Fruit fly (Drosophila melanogaster): Measurements from ENCODE around the gene chas.
A peak's percentile ranks its signal among the peaks of the same experiment; 100 is the strongest.

chas gene

dm6 chrX:17696637-17697036, 1.9 kb downstream of the chas start (continued):
- TF ChIP-seq sob (GFP tag; IDR thresholded peaks at IDR 0.05) = peak; percentile 76
- no peak for TF ChIP-seq YL-1 (GFP tag; optimal IDR thresholded peaks at IDR 0.05)
- peak; percentile 85 for TF ChIP-seq slbo (GFP tag; IDR thresholded peaks at IDR 0.05)
- peak; percentile 32 for TF ChIP-seq CG17359 (tag; optimal IDR thresholded peaks at IDR 0.05)
- no peak for TF ChIP-seq CG16813 (GFP tag; IDR thresholded peaks at IDR 0.05; ENCODE audit: partially characterized antibody)
- peak; percentile 77 for TF ChIP-seq vvl (GFP tag; IDR thresholded peaks at IDR 0.05)
- no peak for TF ChIP-seq Sry-δ (GFP tag; optimal IDR thresholded peaks at IDR 0.05)
- TF ChIP-seq CG10565 (GFP tag; optimal IDR thresholded peaks at IDR 0.05) = no peak
- TF ChIP-seq CG7357 (GFP tag; IDR thresholded peaks at IDR 0.05) = 0 out of 3 replicates have a peak, but pooled peaks have one; percentile 40
- peak; percentile 32; the same call in 1 of the 3 replicates for TF ChIP-seq Mrtf (GFP tag; IDR thresholded peaks at IDR 0.05)
- TF ChIP-seq CG15073 (GFP tag; optimal IDR thresholded peaks at IDR 0.05) = no peak
- no peak for TF ChIP-seq CG11560 (tag; IDR thresholded peaks at IDR 0.05)
- 0 out of 2 replicates have a peak, but pooled peaks have one; percentile 47 for TF ChIP-seq CG43689 (GFP tag; IDR thresholded peaks at IDR 0.05)
- TF ChIP-seq cg (GFP tag; optimal IDR thresholded peaks at IDR 0.05) = no peak
- TF ChIP-seq Atf6 (GFP tag; IDR thresholded peaks at IDR 0.05) = peak; percentile 65; the same call in 1 of the 2 replicates
- TF ChIP-seq Dfd (GFP tag; optimal IDR thresholded peaks at IDR 0.05) = no peak
- TF ChIP-seq CG16863 (GFP tag; optimal IDR thresholded peaks at IDR 0.05) = peak; percentile 8
- peak; percentile 35 for TF ChIP-seq CG6813 (GFP tag; optimal IDR thresholded peaks at IDR 0.05)
- no peak for TF ChIP-seq CG15601 (tag; optimal IDR thresholded peaks at IDR 0.05)
- no peak for TF ChIP-seq Camta (GFP tag; optimal IDR thresholded peaks at IDR 0.05)
- TF ChIP-seq hb (GFP tag; IDR thresholded peaks at IDR 0.05; ENCODE audit: partially characterized antibody) = no peak
- TF ChIP-seq CG18011 (GFP tag; optimal IDR thresholded peaks at IDR 0.05) = no peak
- peak; percentile 2 for TF ChIP-seq exex (tag; optimal IDR thresholded peaks at IDR 0.05)
- peak; percentile 84 for TF ChIP-seq CG15269 (tag; optimal IDR thresholded peaks at IDR 0.05)
- no peak for TF ChIP-seq tx (GFP tag; optimal IDR thresholded peaks at IDR 0.05)
- TF ChIP-seq salm (tag; optimal IDR thresholded peaks at IDR 0.05) = peak; percentile 36
- no peak for TF ChIP-seq corto (GFP tag; optimal IDR thresholded peaks at IDR 0.05)
- peak; percentile 41; the same call in 1 of the 2 replicates for TF ChIP-seq bowl (GFP tag; IDR thresholded peaks at IDR 0.05)
- TF ChIP-seq oc (tag; optimal IDR thresholded peaks at IDR 0.05) = no peak
- peak; percentile 18 for TF ChIP-seq CG7786 (GFP tag; optimal IDR thresholded peaks at IDR 0.05)
- TF ChIP-seq Ptx1 (GFP tag; IDR thresholded peaks at IDR 0.05) = peak; percentile 63
- no peak for TF ChIP-seq chif (GFP tag; optimal IDR thresholded peaks at IDR 0.05)
- TF ChIP-seq CG8290 (GFP tag; optimal IDR thresholded peaks at IDR 0.05) = no peak
- peak in 1 of 2 experiments; percentile 67 for TF ChIP-seq CG8290 (tag; optimal IDR thresholded peaks at IDR 0.05)
- TF ChIP-seq usp (GFP tag; optimal IDR thresholded peaks at IDR 0.05) = no peak
- TF ChIP-seq CG1832 (GFP tag; optimal IDR thresholded peaks at IDR 0.05) = no peak
- no peak for TF ChIP-seq CG10543 (GFP tag; optimal IDR thresholded peaks at IDR 0.05)
- no peak for TF ChIP-seq emc (GFP tag; optimal IDR thresholded peaks at IDR 0.05)
- no peak for TF ChIP-seq CG13287 (GFP tag; IDR thresholded peaks at IDR 0.05; ENCODE audit: partially characterized antibody)
- TF ChIP-seq sug (tag; optimal IDR thresholded peaks at IDR 0.05) = peak; percentile 51
- no peak for TF ChIP-seq fd102C (GFP tag; optimal IDR thresholded peaks at IDR 0.05)
- TF ChIP-seq sima (GFP tag; optimal IDR thresholded peaks at IDR 0.05) = no peak
- peak; percentile 25 for TF ChIP-seq Nf-YB (GFP tag; optimal IDR thresholded peaks at IDR 0.05)
- TF ChIP-seq CG10274 (GFP tag; optimal IDR thresholded peaks at IDR 0.05) = no peak
- TF ChIP-seq HLHmδ (GFP tag; optimal IDR thresholded peaks at IDR 0.05) = no peak
- peak; percentile 36; the same call in 1 of the 2 replicates for TF ChIP-seq CG9215 (GFP tag; IDR thresholded peaks at IDR 0.05)
- no peak for TF ChIP-seq CG12071 (GFP tag; optimal IDR thresholded peaks at IDR 0.05)
- TF ChIP-seq Six4 (GFP tag; optimal IDR thresholded peaks at IDR 0.05) = no peak
- TF ChIP-seq CG10147 (GFP tag; optimal IDR thresholded peaks at IDR 0.05) = peak; percentile 64
- no peak for TF ChIP-seq sim (GFP tag; IDR thresholded peaks at IDR 0.05)
- TF ChIP-seq Neu2 (GFP tag; optimal IDR thresholded peaks at IDR 0.05; ENCODE audit: borderline replicate concordance) = no peak

Data from whole organism, embryonic.